Worm (Caenorhabditis elegans): Measurements from ENCODE around the gene Y56A3A.6.

Gene Y56A3A.6

DNA sequence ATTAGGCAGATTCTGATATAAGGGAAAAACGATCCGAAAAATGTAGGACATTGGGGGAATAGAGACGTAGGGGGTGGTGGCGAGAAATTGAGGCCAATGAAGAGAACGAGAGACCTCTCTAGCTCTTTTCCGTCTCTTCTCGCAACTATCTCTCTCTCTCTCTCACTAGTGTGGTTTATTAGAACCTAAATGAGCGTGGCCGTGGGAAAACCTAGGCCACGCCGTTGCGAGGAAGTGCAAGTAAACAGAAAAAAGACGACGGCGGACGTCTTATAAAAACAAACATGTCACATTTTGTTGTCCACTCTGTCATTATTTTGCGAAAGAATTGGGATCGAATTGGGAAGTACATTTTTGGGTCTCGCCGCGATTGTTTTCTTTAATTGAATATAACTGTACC, 8.6 kb downstream of the Y56A3A.6 start (continued):
- TF ChIP-seq ceh-8 (GFP tag; optimal IDR thresholded peaks at IDR 0.05) (peak; percentile 12), efl-3 (GFP tag; optimal IDR thresholded peaks at IDR 0.05) (no peak), nhr-84 (tag; optimal IDR thresholded peaks at IDR 0.05) (no peak), nhr-19 (GFP tag; conservative IDR thresholded peaks at IDR 0.05) (peak; percentile 80), zag-1 (tag; optimal IDR thresholded peaks at IDR 0.05) (peak; percentile 14), nhr-20 (tag; optimal IDR thresholded peaks at IDR 0.05) (peak; percentile 86), unc-86 (tag; optimal IDR thresholded peaks at IDR 0.05) (peak; percentile 71), snpc-4 (tag; optimal IDR thresholded peaks at IDR 0.05) (peak; percentile 92), fkh-10 (GFP tag; optimal IDR thresholded peaks at IDR 0.05) (peak; percentile 49), ceh-63 (GFP tag; optimal IDR thresholded peaks at IDR 0.05) (no peak), grh-1 (GFP tag; IDR thresholded peaks at IDR 0.05) (no peak), ama-1 (optimal IDR thresholded peaks at IDR 0.05) (peak; percentile 39), fkh-4 (tag; optimal IDR thresholded peaks at IDR 0.05; ENCODE audit: borderline replicate concordance) (peak; percentile 89), F16B12.6 (tag; optimal IDR thresholded peaks at IDR 0.05) (peak; percentile 70), elt-3 (tag; optimal IDR thresholded peaks at IDR 0.05) (no peak), lin-35 (GFP tag; optimal IDR thresholded peaks at IDR 0.05) (peak; percentile 84 to 86), unc-98 (GFP tag; IDR thresholded peaks at IDR 0.05) (peak; percentile 81), nhr-77 (tag; optimal IDR thresholded peaks at IDR 0.05) (peak; percentile 79), swsn-7 (tag; optimal IDR thresholded peaks at IDR 0.05) (peak; percentile 87), aly-2 (tag; optimal IDR thresholded peaks at IDR 0.05) (no peak), lir-3 (tag; optimal IDR thresholded peaks at IDR 0.05; ENCODE audit: poor library complexity) (peak; percentile 94), egl-13 (tag; optimal IDR thresholded peaks at IDR 0.05) (peak; percentile 64), xbp-1 (tag; optimal IDR thresholded peaks at IDR 0.05) (peak; percentile 87), jun-1 (tag; optimal IDR thresholded peaks at IDR 0.05) (peak; percentile 57), rnt-1 (tag; optimal IDR thresholded peaks at IDR 0.05) (peak; percentile 98), ceh-88 (GFP tag; IDR thresholded peaks at IDR 0.05) (no peak), egl-27 (tag; optimal IDR thresholded peaks at IDR 0.05) (peak in 1 of 2 experiments; percentile 47), blmp-1 (tag; optimal IDR thresholded peaks at IDR 0.05) (peak; percentile 63), isw-1 (GFP tag; IDR thresholded peaks at IDR 0.05) (peak; percentile 79), aha-1 (tag; optimal IDR thresholded peaks at IDR 0.05) (peak; percentile 1), ets-5 (GFP tag; IDR thresholded peaks at IDR 0.05) (no peak), lsy-2 (tag; optimal IDR thresholded peaks at IDR 0.05) (peak; percentile 86 to 92), efl-1 (optimal IDR thresholded peaks at IDR 0.05) (peak; percentile 86 to 89), efl-1 (GFP tag; optimal IDR thresholded peaks at IDR 0.05 in 1 of 2) (peak; percentile 77 to 96), pqm-1 (tag; optimal IDR thresholded peaks at IDR 0.05) (no peak), pax-3 (tag; optimal IDR thresholded peaks at IDR 0.05) (peak; percentile 86), mep-1 (tag; optimal IDR thresholded peaks at IDR 0.05) (peak; percentile 94), fos-1 (tag; optimal IDR thresholded peaks at IDR 0.05) (peak; percentile 55), unc-130 (tag; optimal IDR thresholded peaks at IDR 0.05) (peak; percentile 78), ceh-82 (tag; optimal IDR thresholded peaks at IDR 0.05) (peak; percentile 73 to 92 (median 78)), zip-4 (GFP tag; optimal IDR thresholded peaks at IDR 0.05) (no peak), nhr-28 (tag; optimal IDR thresholded peaks at IDR 0.05) (no peak)

DNA sequence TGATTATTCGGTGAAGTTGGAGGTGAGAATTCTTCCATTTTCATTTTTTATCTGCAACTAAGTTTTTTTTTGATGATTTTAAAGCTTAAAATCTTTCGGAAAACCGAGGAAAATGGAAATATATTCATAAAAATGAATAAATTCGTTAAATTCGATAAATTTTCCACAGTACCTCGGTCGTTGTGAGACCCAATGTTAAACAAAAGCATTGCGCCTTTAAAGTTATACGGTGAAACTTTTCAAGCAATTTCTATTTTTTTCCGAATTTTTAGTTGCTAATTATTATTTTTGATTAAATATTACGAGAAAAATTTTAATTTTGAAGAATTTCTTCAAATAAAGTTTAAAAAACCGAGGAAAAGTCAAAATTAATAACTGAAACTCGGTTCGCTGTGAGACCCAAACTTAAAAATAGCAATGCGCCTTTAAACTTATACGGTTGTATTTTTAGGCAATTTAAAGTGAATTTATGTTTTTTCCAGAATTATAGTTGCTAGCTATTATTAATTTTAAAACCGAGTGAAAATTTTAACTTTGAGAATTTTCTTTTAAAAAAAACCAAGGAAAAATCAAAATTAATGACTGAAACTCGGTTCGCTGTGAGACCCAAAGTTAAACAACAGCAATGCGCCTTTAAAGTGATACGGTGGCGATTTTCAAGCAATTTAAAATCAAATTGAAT, 9.2 kb downstream of the Y56A3A.6 start, which contains the start of gene taf-12:
Gene taf-12, minus strand, starts transcription at position 51 of the 682 bp plus-strand sequence.
- TF ChIP-seq nhr-77 (tag; optimal IDR thresholded peaks at IDR 0.05) (no peak), aha-1 (tag; optimal IDR thresholded peaks at IDR 0.05) (no peak)

Data from whole organism, L1 larva.